Fruit fly (Drosophila melanogaster): ENCODE measurements around the gene CG4374.

dm6 chr3R:23421925-23422324, 50.2 kb downstream of the CG4374 start:
- TF ChIP-seq Jra (GFP tag; optimal IDR thresholded peaks at IDR 0.05) (no peak), fru (GFP tag; optimal IDR thresholded peaks at IDR 0.05) (no peak), CG32264 (GFP tag; optimal IDR thresholded peaks at IDR 0.05) (no peak), GATAd (GFP tag; optimal IDR thresholded peaks at IDR 0.05) (no peak), Hr78 (GFP tag; optimal IDR thresholded peaks at IDR 0.05) (no peak), psq (GFP tag; optimal IDR thresholded peaks at IDR 0.05) (no peak), Mio (GFP tag; optimal IDR thresholded peaks at IDR 0.05) (no peak), brk (GFP tag; optimal IDR thresholded peaks at IDR 0.05) (no peak), pan (optimal IDR thresholded peaks at IDR 0.05) (no peak), ey (GFP tag; optimal IDR thresholded peaks at IDR 0.05) (no peak), jim (GFP tag; optimal IDR thresholded peaks at IDR 0.05) (no peak), Dfd (GFP tag; optimal IDR thresholded peaks at IDR 0.05) (no peak), Dif (GFP tag; optimal IDR thresholded peaks at IDR 0.05; ENCODE audit: partially characterized antibody) (no peak)

Measured in whole organism, wandering third instar larva.